Worm (Caenorhabditis elegans) whole organism, late embryonic: Measurements from ENCODE around the gene EEED8.4.

ENCODE experiments used
- C08G9.2 ChIP-seq: sonication (generic microtip); optimal IDR thresholded peaks from 2 replicates; lab custom pipeline; 2016; ENCODE audit warnings: mild to moderate bottlenecking, missing genetic modification characterization, moderate library complexity, missing compliant biosample characterization
- K09A11.1 ChIP-seq: sonication (generic microtip); optimal IDR thresholded peaks from 2 replicates; lab custom pipeline; 2017; ENCODE audit warnings: antibody characterized with exemption, mild to moderate bottlenecking, missing genetic modification characterization, missing compliant biosample characterization; ENCODE audit not compliant: insufficient read depth
- ceh-19 ChIP-seq: fragments of 200-800 bp; sonication (Bioruptor generic); optimal IDR thresholded peaks from 2 replicates; lab custom pipeline; 2018; ENCODE audit warnings: mild to moderate bottlenecking, missing genetic modification characterization, missing compliant biosample characterization
- dve-1 ChIP-seq: sonication (generic microtip); optimal IDR thresholded peaks from 2 replicates; lab custom pipeline; 2017; ENCODE audit warnings: antibody characterized with exemption, mild to moderate bottlenecking, missing genetic modification characterization, missing compliant biosample characterization
- lim-6 ChIP-seq: sonication (generic microtip); optimal IDR thresholded peaks from 2 replicates; lab custom pipeline; 2016; ENCODE audit warnings: missing genetic modification characterization, missing compliant biosample characterization
- lin-11 ChIP-seq: fragments of 200-800 bp; sonication (Bioruptor generic); optimal IDR thresholded peaks from 2 replicates; lab custom pipeline; 2018; ENCODE audit warnings: mild to moderate bottlenecking, missing genetic modification characterization, missing compliant biosample characterization
- nhr-11 ChIP-seq: fragments of 150-350 bp; optimal IDR thresholded peaks from 2 replicates; lab custom pipeline; 2014; ENCODE audit warnings: missing biosample characterization, missing genetic modification characterization
- sdc-2 ChIP-seq: sonication (generic microtip); optimal IDR thresholded peaks from 2 replicates; lab custom pipeline; 2016; ENCODE audit warnings: missing genotype, missing genetic modification characterization, missing compliant biosample characterization
- unc-55 ChIP-seq: sonication (generic microtip); optimal IDR thresholded peaks from 2 replicates; lab custom pipeline; 2017; ENCODE audit warnings: missing biosample characterization, missing genetic modification reagents, missing genetic modification characterization

DNA sequence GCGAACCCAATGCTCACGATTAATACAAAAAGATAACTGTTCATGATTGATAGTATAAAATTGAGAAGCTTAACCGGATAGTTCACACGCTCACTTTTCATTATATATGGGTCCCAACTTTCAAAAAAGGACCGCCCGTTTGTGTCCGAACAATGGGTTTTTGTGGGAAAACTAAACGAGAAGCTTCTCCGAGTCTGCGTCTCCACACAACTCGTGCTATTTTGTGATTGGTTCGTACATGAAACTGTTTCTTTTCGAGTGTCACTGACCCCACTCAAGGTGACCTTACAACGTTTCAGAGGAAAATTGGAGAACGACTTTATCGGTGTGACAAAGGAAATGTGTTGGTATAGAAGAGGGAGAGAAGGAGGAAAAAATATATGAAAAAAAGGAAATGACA, 27.7 kb downstream of the EEED8.4 start, which contains the start of gene dct-5:
- TF ChIP-seq unc-55: no peak
- TF ChIP-seq C08G9.2 (tag; lab: Kevin White, UChicago): no peak
- no peak for TF ChIP-seq nhr-11 (tag; lab: Kevin White, UChicago)
- no peak for TF ChIP-seq lin-11 (tag; lab: Kevin White, UChicago)
- no peak for TF ChIP-seq dve-1 (tag; lab: Kevin White, UChicago)
- TF ChIP-seq K09A11.1 (tag; lab: Kevin White, UChicago): no peak
- no peak for TF ChIP-seq lim-6 (tag; lab: Kevin White, UChicago)
- TF ChIP-seq sdc-2 (tag; lab: Kevin White, UChicago): no peak
- TF ChIP-seq ceh-19: no peak
